Worm (Caenorhabditis elegans) whole organism, young adult: Measurements from ENCODE around the gene F55C9.11.

Experiments
- B0336.3 ChIP-seq: fragments of 200-800 bp; sonication (Bioruptor generic); IDR thresholded peaks from 2 replicates; pipeline ENCODE4 v1.3.6; 2022; ENCODE audit warnings: missing genetic modification characterization, missing compliant biosample characterization
- C06A6.2 ChIP-seq: fragments of 200-800 bp; sonication (Bioruptor generic); conservative IDR thresholded peaks from 2 replicates; pipeline ENCODE4 v1.3.6; 2022; ENCODE audit warnings: missing genetic modification characterization, missing compliant biosample characterization
- C17E4.6 ChIP-seq: fragments of 200-800 bp; sonication (Bioruptor generic); IDR thresholded peaks from 2 replicates; pipeline ENCODE4 v1.3.6; 2022; ENCODE audit warnings: missing genetic modification reagents, missing genetic modification characterization, missing compliant biosample characterization
- F10E7.11 ChIP-seq: sonication (generic microtip); optimal IDR thresholded peaks from 2 replicates; lab custom pipeline; 2017; ENCODE audit warnings: mild to moderate bottlenecking, missing genetic modification characterization, moderate library complexity, missing compliant biosample characterization
- F23B12.7 ChIP-seq: sonication (generic microtip); optimal IDR thresholded peaks from 2 replicates; lab custom pipeline; 2017; ENCODE audit warnings: missing genetic modification characterization, mild to moderate bottlenecking, missing compliant biosample characterization, antibody characterized with exemption, moderate library complexity; ENCODE audit not compliant: insufficient read depth
- F57C9.4 ChIP-seq: sonication (generic microtip); optimal IDR thresholded peaks from 2 replicates; lab custom pipeline; 2017; ENCODE audit warnings: mild to moderate bottlenecking, missing genetic modification characterization, missing compliant biosample characterization
- T07F8.4 ChIP-seq: sonication (generic microtip); optimal IDR thresholded peaks from 2 replicates; lab custom pipeline; 2016; ENCODE audit warnings: mild to moderate bottlenecking, missing genetic modification characterization, moderate library complexity, missing compliant biosample characterization
- Y79H2A.3 ChIP-seq: fragments of 200-800 bp; sonication (Bioruptor generic); conservative IDR thresholded peaks from 2 replicates; pipeline ENCODE4 v1.3.6; 2022; ENCODE audit warnings: missing genetic modification reagents, missing genetic modification characterization, missing compliant biosample characterization
- attf-6 ChIP-seq: fragments of 200-800 bp; sonication (Bioruptor generic); IDR thresholded peaks from 2 replicates; pipeline ENCODE4 v1.3.6; 2022; ENCODE audit warnings: missing genetic modification reagents, missing genetic modification characterization, missing compliant biosample characterization
- ccch-3 ChIP-seq: fragments of 200-800 bp; sonication (Bioruptor generic); optimal IDR thresholded peaks from 2 replicates; lab custom pipeline; 2018; ENCODE audit warnings: mild to moderate bottlenecking, missing genetic modification characterization, missing compliant biosample characterization
- ceh-100 ChIP-seq: fragments of 200-800 bp; sonication (Bioruptor generic); IDR thresholded peaks from 2 replicates; pipeline ENCODE4 v1.3.6; 2022; ENCODE audit warnings: missing genetic modification reagents, missing genetic modification characterization, missing compliant biosample characterization
- ceh-40 ChIP-seq: fragments of 200-800 bp; sonication (Bioruptor generic); IDR thresholded peaks from 2 replicates; pipeline ENCODE4 v1.3.6; 2022; ENCODE audit warnings: missing genetic modification characterization, missing compliant biosample characterization
- die-1 ChIP-seq: sonication (generic microtip); optimal IDR thresholded peaks from 2 replicates; lab custom pipeline; 2016; ENCODE audit warnings: missing genotype, mild to moderate bottlenecking, missing genetic modification characterization, missing compliant biosample characterization
- dox-1 ChIP-seq: fragments of 200-800 bp; sonication (Bioruptor generic); IDR thresholded peaks from 2 replicates; pipeline ENCODE4 v1.3.6; 2022; ENCODE audit warnings: missing genetic modification reagents, missing genetic modification characterization, missing compliant biosample characterization
- efl-1 ChIP-seq: fragments of 150-350 bp; optimal IDR thresholded peaks from 2 replicates; lab custom pipeline; 2014; ENCODE audit warnings: missing biosample characterization, missing genetic modification reagents, missing genetic modification characterization
- egl-18 ChIP-seq: fragments of 200-800 bp; sonication (Bioruptor generic); IDR thresholded peaks from 2 replicates; pipeline ENCODE4 v1.3.6; 2022; ENCODE audit warnings: missing genetic modification reagents, missing genetic modification characterization, missing compliant biosample characterization
- egrh-3 ChIP-seq: fragments of 200-800 bp; sonication (Bioruptor generic); IDR thresholded peaks from 2 replicates; pipeline ENCODE4 v1.3.6; 2022; ENCODE audit warnings: missing genetic modification reagents, missing genetic modification characterization, missing compliant biosample characterization
- hlh-26 ChIP-seq: fragments of 200-800 bp; sonication (Bioruptor generic); conservative IDR thresholded peaks from 2 replicates; pipeline ENCODE4 v1.3.6; 2022; ENCODE audit warnings: missing genetic modification reagents, missing genetic modification characterization, missing compliant biosample characterization
- hmg-1.2 ChIP-seq: fragments of 200-800 bp; sonication (Bioruptor generic); IDR thresholded peaks from 2 replicates; pipeline ENCODE4 v1.3.6; 2022; ENCODE audit warnings: missing genetic modification reagents, missing genetic modification characterization, missing compliant biosample characterization
- lag-1 ChIP-seq: fragments of 200-800 bp; sonication (Bioruptor generic); IDR thresholded peaks from 2 replicates; pipeline ENCODE4 v1.3.6; 2022; ENCODE audit warnings: missing genetic modification reagents, missing genetic modification characterization, missing compliant biosample characterization
- lin-26 ChIP-seq: fragments of 200-800 bp; sonication (Bioruptor generic); IDR thresholded peaks from 2 replicates; pipeline ENCODE4 v1.3.6; 2022; ENCODE audit warnings: missing genetic modification reagents, missing genetic modification characterization, missing compliant biosample characterization
- lsl-1 ChIP-seq: fragments of 200-800 bp; sonication (Bioruptor generic); optimal IDR thresholded peaks from 2 replicates; lab custom pipeline; 2018; ENCODE audit warnings: mild to moderate bottlenecking, missing genetic modification characterization, moderate library complexity, missing compliant biosample characterization
- mel-28 ChIP-seq: sonication (generic microtip); optimal IDR thresholded peaks from 2 replicates; lab custom pipeline; 2016; ENCODE audit warnings: borderline replicate concordance, mild to moderate bottlenecking, missing genetic modification characterization, missing compliant biosample characterization
- mxl-1 ChIP-seq: sonication (generic microtip); optimal IDR thresholded peaks from 2 replicates; lab custom pipeline; 2016; ENCODE audit warnings: missing genetic modification characterization, missing compliant biosample characterization
- nhr-120 ChIP-seq: fragments of 200-800 bp; sonication (Bioruptor generic); IDR thresholded peaks from 2 replicates; pipeline ENCODE4 v1.3.6; 2022; ENCODE audit warnings: missing genetic modification characterization, missing compliant biosample characterization
- nhr-90 ChIP-seq: sonication (generic microtip); optimal IDR thresholded peaks from 2 replicates; lab custom pipeline; 2016; ENCODE audit warnings: missing genotype, mild to moderate bottlenecking, missing genetic modification characterization, missing compliant biosample characterization
- pbrm-1 ChIP-seq: fragments of 200-800 bp; sonication (Bioruptor generic); IDR thresholded peaks from 2 replicates; pipeline ENCODE4 v1.3.6; 2022; ENCODE audit warnings: missing genetic modification reagents, missing genetic modification characterization, missing compliant biosample characterization
- rec-8 ChIP-seq, 2 experiments: sonication (generic microtip); optimal IDR thresholded peaks; 2 replicates each; lab custom pipeline; 2016; ENCODE audit warnings: mild to moderate bottlenecking in 2 of 2, missing genetic modification characterization in 2 of 2, missing genetic modification reagents in 2 of 2, missing genotype in 2 of 2, missing biosample characterization in 1 of 2, missing compliant biosample characterization in 1 of 2, moderate library complexity in 1 of 2
- rpc-1 ChIP-seq, 2 experiments: fragments of 150-350 bp in 1 of 2; sonication (generic microtip) in 1 of 2; optimal IDR thresholded peaks; 2 replicates each; lab custom pipeline; 2014 to 2018; ENCODE audit warnings: missing biosample characterization in 1 of 2, missing genetic modification characterization in 1 of 2, missing genetic modification reagents in 1 of 2, missing genotype in 1 of 2
- sea-2 ChIP-seq: fragments of 200-800 bp; sonication (Bioruptor generic); IDR thresholded peaks from 2 replicates; pipeline ENCODE4 v1.3.6; 2022; ENCODE audit warnings: missing genetic modification characterization, missing compliant biosample characterization
- zfh-2 ChIP-seq: fragments of 200-800 bp; sonication (Bioruptor generic); conservative IDR thresholded peaks from 2 replicates; pipeline ENCODE4 v1.3.6; 2022; ENCODE audit warnings: missing genetic modification reagents, missing genetic modification characterization, missing compliant biosample characterization
- ztf-22 ChIP-seq: fragments of 200-800 bp; sonication (Bioruptor generic); optimal IDR thresholded peaks from 2 replicates; lab custom pipeline; 2018; ENCODE audit warnings: mild to moderate bottlenecking, missing genetic modification characterization, moderate library complexity, missing compliant biosample characterization
- ztf-25 ChIP-seq: fragments of 200-800 bp; sonication (Bioruptor generic); IDR thresholded peaks from 2 replicates; pipeline ENCODE4 v1.3.6; 2022; ENCODE audit warnings: missing genetic modification reagents, missing genetic modification characterization, missing compliant biosample characterization

F55C9.11 gene

DNA sequence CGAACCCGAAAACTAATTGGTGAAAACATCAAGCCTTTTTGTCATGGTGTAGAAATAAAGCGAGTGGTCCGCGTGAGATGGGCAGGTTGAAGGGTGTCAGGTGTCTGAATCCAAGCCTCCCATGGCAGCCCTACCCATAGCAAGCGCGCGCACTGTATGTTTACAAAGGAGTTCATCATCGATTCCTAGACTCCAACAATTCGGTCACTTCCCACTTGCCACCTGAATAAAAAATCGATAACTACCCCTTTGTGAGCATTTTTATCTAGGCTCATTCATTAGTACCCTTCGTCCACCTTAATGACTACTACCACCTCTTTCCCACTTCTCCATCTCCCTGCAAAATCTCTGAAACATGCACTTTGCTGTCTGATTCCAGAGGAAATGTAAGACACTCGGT lies 3.5 kb upstream of the F55C9.11 start, which contains the start of gene fbxb-64:
fbxb-64 (plus strand) TSS at position 301 of the 400 bp plus-strand sequence.
- TF ChIP-seq ceh-100 (GFP tag; lab: Robert Waterston, UW) = no peak
- no peak for TF ChIP-seq B0336.3 (GFP tag; lab: Robert Waterston, UW)
- 0 out of 2 replicates have a peak, but pooled peaks have one; percentile 6 for TF ChIP-seq dox-1 (GFP tag; lab: Robert Waterston, UW)

DNA sequence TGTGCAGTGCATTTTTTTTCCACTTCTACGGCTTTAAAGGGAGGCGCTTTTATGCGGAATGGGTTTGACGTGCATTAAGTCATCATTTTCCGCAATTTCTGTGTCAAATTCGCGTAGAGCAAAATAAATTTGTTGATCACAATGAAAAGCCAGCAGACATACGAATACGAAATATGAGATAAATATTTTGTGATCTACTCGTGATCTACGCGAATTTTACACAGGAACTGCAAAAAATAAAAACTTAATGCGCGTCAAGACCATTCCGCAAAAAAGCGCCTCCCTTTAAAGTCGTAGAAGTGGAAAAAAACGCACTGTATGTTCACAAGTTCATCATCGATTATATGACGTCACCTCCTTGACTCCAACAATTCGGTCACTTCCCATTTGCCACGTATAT lies 1.9 kb upstream of the F55C9.11 start, which contains the start of gene C43D7.8:
C43D7.8 (minus strand) TSS at position 101 of the 400 bp plus-strand sequence.
- TF ChIP-seq B0336.3 (GFP tag; lab: Robert Waterston, UW) = no peak
- 0 out of 2 replicates have a peak, but pooled peaks have one; percentile 33 for TF ChIP-seq nhr-120 (GFP tag; lab: Robert Waterston, UW)

ce11 chrV:19308137-19308536 lies 1.4 kb downstream of the F55C9.11 start:
- TF ChIP-seq ceh-40 (no peak), nhr-120 (GFP tag; lab: Robert Waterston, UW) (peak; percentile 91), ztf-25 (GFP tag; lab: Robert Waterston, UW) (0 out of 2 replicates have a peak, but pooled peaks have one; percentile 40), lsl-1 (GFP tag; lab: Kevin White, UChicago) (no peak), F57C9.4 (tag; lab: Kevin White, UChicago) (no peak), hlh-26 (GFP tag; lab: Robert Waterston, UW) (0 out of 2 replicates have a peak, but pooled peaks have one; percentile 13), T07F8.4 (tag; lab: Kevin White, UChicago) (no peak), zfh-2 (peak; percentile 69; the same call in 1 of the 2 replicates)
- TF ChIP-seq, all 124 proteins: peak for 4

ce11 chrV:19306906-19307305 lies 2.6 kb downstream of the F55C9.11 start, which contains the start of gene F55C9.15:
TSS of gene F55C9.15 (minus strand) at chrV:19307006.
- no peak for TF ChIP-seq egrh-3

DNA sequence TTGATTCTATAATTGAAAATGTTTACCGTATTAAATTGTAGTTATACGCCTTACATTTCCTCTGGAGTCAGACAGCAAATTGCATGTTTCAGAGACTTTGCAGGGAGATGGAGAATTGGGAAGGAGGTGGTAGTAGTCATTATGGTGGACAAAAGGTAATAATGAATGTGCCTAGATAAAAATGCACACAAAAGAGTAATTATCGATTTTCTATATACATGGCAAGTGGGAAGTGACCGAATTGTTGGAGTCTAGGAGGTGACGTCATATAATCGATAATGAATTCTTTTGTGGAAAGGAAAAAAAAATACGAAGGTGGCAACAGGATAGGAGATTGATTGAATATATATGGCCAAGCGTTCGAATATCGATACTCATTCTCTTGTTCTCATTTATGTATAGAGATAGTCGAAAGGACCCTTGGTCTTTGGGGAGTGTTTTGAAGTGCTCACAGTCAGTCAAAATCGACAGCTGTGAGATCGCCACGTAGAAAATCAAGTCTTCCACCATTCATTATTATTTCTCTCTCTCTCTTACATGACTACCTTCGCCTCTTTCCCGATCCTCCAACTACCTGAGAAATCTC lies 5.8 kb downstream of the F55C9.11 start, which contains the start of the genes fbxb-63 and fbxb-61:
fbxb-63 (minus strand) TSS at position 142 of the 586 bp plus-strand sequence.
fbxb-61 (plus strand) TSS at position 536 of the 586 bp plus-strand sequence.
- TF ChIP-seq ccch-3 (no peak), F23B12.7 (tag; lab: Kevin White, UChicago) (no peak), pbrm-1 (GFP tag; lab: Robert Waterston, UW) (no peak)

ce11 chrV:19301934-19302333 lies 7.6 kb downstream of the F55C9.11 start, which contains the start of gene fbxb-62:
TSS of gene fbxb-62 (minus strand) at chrV:19302034.
- TF ChIP-seq lin-26 (GFP tag; lab: Robert Waterston, UW) (no peak), lag-1 (GFP tag; lab: Robert Waterston, UW) (no peak), zfh-2 (no peak), nhr-90 (tag; lab: Kevin White, UChicago) (no peak), mel-28 (tag; lab: Kevin White, UChicago) (no peak), rpc-1 (optimal IDR thresholded peaks at IDR 0.05; lab: Kevin White, UChicago) (no peak), rpc-1 (tag; optimal IDR thresholded peaks at IDR 0.05; lab: Kevin White, UChicago) (no peak), mxl-1 (tag; lab: Kevin White, UChicago) (no peak), rec-8 (tag; optimal IDR thresholded peaks at IDR 0.05; lab: Kevin White, UChicago) (no peak), efl-1 (GFP tag; lab: Kevin White, UChicago) (no peak), C17E4.6 (GFP tag; lab: Robert Waterston, UW) (no peak), F10E7.11 (tag; lab: Kevin White, UChicago) (no peak), Y79H2A.3 (no peak), attf-6 (GFP tag; lab: Robert Waterston, UW) (no peak), hmg-1.2 (GFP tag; lab: Robert Waterston, UW) (no peak), F57C9.4 (tag; lab: Kevin White, UChicago) (no peak), sea-2 (no peak), egl-18 (no peak), die-1 (tag; lab: Kevin White, UChicago) (no peak), C06A6.2 (GFP tag; lab: Robert Waterston, UW) (no peak), ztf-22 (GFP tag; lab: Kevin White, UChicago) (no peak)
